Worm (Caenorhabditis elegans) whole organism, early embryonic: ENCODE data around the gene gbas-1.

ENCODE experiments used
- B0310.2 ChIP-seq: sonication (generic microtip); optimal IDR thresholded peaks from 2 replicates; lab custom pipeline; 2016; ENCODE audit warnings: mild to moderate bottlenecking, missing genetic modification characterization, missing compliant biosample characterization
- F13C5.2 ChIP-seq: sonication (generic microtip); optimal IDR thresholded peaks from 2 replicates; lab custom pipeline; 2017; ENCODE audit warnings: mild to moderate bottlenecking, missing genetic modification characterization, inconsistent platforms, missing compliant biosample characterization
- aly-1 ChIP-seq: sonication (generic microtip); optimal IDR thresholded peaks from 2 replicates; lab custom pipeline; 2016; ENCODE audit warnings: missing genetic modification characterization, missing compliant biosample characterization
- ama-1 ChIP-seq: fragments of 150-350 bp; optimal IDR thresholded peaks from 2 replicates; lab custom pipeline; 2014
- ceh-13 ChIP-seq: fragments of 200-800 bp; sonication (Bioruptor generic); optimal IDR thresholded peaks from 2 replicates; lab custom pipeline; 2018; ENCODE audit warnings: mild to moderate bottlenecking, missing genetic modification characterization, missing compliant biosample characterization
- ceh-36 ChIP-seq: sonication (generic microtip); optimal IDR thresholded peaks from 2 replicates; lab custom pipeline; 2016; ENCODE audit warnings: missing genetic modification characterization, inconsistent platforms, missing compliant biosample characterization
- ets-7 ChIP-seq: sonication (generic microtip); optimal IDR thresholded peaks from 2 replicates; lab custom pipeline; 2016; ENCODE audit warnings: missing genotype, missing genetic modification characterization, missing compliant biosample characterization
- flt-1 ChIP-seq: fragments of 200-800 bp; sonication (Bioruptor generic); IDR thresholded peaks from 2 replicates; pipeline ENCODE4 v1.3.6; 2022; ENCODE audit warnings: missing genetic modification characterization, missing compliant biosample characterization
- hmbx-1 ChIP-seq: sonication (generic microtip); optimal IDR thresholded peaks from 2 replicates; lab custom pipeline; 2016; ENCODE audit warnings: mild to moderate bottlenecking, missing genetic modification characterization, missing compliant biosample characterization
- hmg-4 ChIP-seq: fragments of 200-800 bp; sonication (Bioruptor generic); optimal IDR thresholded peaks from 2 replicates; lab custom pipeline; 2018; ENCODE audit warnings: mild to moderate bottlenecking, missing genetic modification characterization, missing compliant biosample characterization
- hnd-1 ChIP-seq: sonication (generic microtip); optimal IDR thresholded peaks from 2 replicates; lab custom pipeline; 2016; ENCODE audit warnings: missing genetic modification characterization, missing compliant biosample characterization
- pes-1 ChIP-seq: fragments of 200-800 bp; sonication (Bioruptor generic); IDR thresholded peaks from 2 replicates; pipeline ENCODE4 v1.3.6; 2022; ENCODE audit warnings: missing genetic modification reagents, missing genetic modification characterization, missing compliant biosample characterization
- scrt-1 ChIP-seq: fragments of 200-800 bp; sonication (Bioruptor generic); IDR thresholded peaks from 2 replicates; pipeline ENCODE4 v1.3.6; 2022; ENCODE audit warnings: missing genetic modification characterization, missing compliant biosample characterization
- sea-1 ChIP-seq: fragments of 200-800 bp; sonication (Bioruptor generic); conservative IDR thresholded peaks from 2 replicates; pipeline ENCODE4 v1.3.6; 2022; ENCODE audit warnings: missing genetic modification characterization, missing compliant biosample characterization
- tbx-11 ChIP-seq: fragments of 200-800 bp; sonication (Bioruptor generic); IDR thresholded peaks from 2 replicates; pipeline ENCODE4 v1.3.6; 2022; ENCODE audit warnings: missing genetic modification characterization, missing compliant biosample characterization
- tbx-37 ChIP-seq: fragments of 200-800 bp; sonication (Bioruptor generic); conservative IDR thresholded peaks from 2 replicates; pipeline ENCODE4 v1.3.6; 2022; ENCODE audit warnings: missing genetic modification reagents, missing genetic modification characterization, missing compliant biosample characterization
- tra-4 ChIP-seq: sonication (generic microtip); optimal IDR thresholded peaks from 2 replicates; lab custom pipeline; 2017; ENCODE audit warnings: missing genetic modification characterization, missing compliant biosample characterization

gbas-1 gene

DNA sequence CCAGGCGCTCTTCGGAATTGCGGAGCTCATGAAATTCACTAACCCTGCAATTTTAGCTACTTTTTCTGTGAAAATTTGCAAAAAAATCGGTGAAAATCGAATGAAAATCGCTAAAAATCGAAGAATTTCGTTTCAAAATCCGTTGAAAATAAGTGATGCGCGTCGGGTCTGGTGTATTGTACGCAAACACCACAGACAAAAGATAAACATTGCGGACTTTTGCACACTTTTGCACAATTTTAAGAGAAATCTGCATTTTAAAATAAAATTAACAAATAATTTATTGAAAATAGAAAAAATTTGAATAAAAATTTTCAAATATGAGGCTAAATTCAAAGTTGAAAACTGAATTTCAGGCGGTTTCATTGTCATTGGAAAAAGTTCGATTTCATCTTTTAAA, 25.6 kb upstream of the gbas-1 start, which contains the start of gene F53G2.12:
Gene F53G2.12 (minus strand): TSS at position 44 of the 400 bp plus-strand sequence.
- TF ChIP-seq ets-7 = no peak
- TF ChIP-seq F13C5.2 = no peak
- TF ChIP-seq aly-1 (tag; lab: Kevin White, UChicago) = no peak

DNA sequence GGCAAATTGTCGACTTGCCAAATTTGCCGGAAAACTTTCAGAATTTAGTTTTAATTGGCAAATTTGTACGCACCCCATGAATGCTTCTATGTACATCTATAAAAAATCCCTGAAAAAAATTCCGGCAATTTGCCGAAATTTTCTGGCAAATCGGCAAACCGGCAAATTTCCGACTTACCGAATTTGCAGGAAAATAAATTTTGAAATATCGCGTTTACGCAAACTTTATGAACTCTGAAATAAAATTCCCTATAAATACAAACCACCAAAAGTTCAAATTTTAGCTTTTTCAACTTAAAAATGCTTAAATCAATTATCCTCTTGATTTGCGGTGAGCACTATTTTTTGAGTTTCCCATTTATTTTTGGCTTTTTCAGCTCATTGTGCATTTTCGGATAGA, 24.6 kb upstream of the gbas-1 start, which contains the start of gene F53G2.3:
Gene F53G2.3 (plus strand): TSS at position 301 of the 400 bp plus-strand sequence.
- no peak for TF ChIP-seq ama-1 (lab: Kevin White, UChicago)
- no peak for TF ChIP-seq aly-1 (tag; lab: Kevin White, UChicago)
- TF ChIP-seq scrt-1 (GFP tag; lab: Robert Waterston, UW) = no peak
- TF ChIP-seq hmg-4 (GFP tag; lab: Kevin White, UChicago) = no peak
- TF ChIP-seq pes-1 = no peak
- no peak for TF ChIP-seq F13C5.2
- TF ChIP-seq hmbx-1 = no peak
- TF ChIP-seq hnd-1 (tag; lab: Kevin White, UChicago) = no peak
- TF ChIP-seq tra-4 = no peak
- no peak for TF ChIP-seq B0310.2
- TF ChIP-seq tbx-11 (GFP tag; lab: Robert Waterston, UW) = no peak
- no peak for TF ChIP-seq sea-1
- TF ChIP-seq ceh-36 (tag; lab: Kevin White, UChicago) = no peak
- no peak for TF ChIP-seq tbx-37 (GFP tag; lab: Robert Waterston, UW)
- no peak for TF ChIP-seq ets-7
- no peak for TF ChIP-seq ceh-13 (GFP tag; lab: Kevin White, UChicago)
- TF ChIP-seq flt-1 (GFP tag; lab: Robert Waterston, UW) = no peak

DNA sequence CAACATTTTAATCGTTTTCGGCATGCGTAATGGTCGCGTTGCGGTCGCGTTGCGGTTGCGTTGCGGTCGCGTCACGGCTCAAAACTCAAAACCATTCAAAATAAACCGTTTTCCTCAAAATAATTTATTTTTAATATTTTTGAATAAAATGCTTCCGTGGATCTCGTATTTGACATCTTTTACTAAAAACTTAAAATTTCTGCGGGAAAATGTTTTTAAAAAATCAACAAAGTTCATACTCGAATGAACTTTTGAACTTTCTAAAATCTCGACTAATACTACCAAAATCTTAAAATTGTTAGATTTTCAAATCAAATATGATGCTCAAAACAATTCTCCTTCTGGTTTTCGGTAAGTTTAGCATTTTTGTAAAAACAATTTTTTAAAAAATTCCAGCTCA, 23.1 kb upstream of the gbas-1 start, which contains the start of gene F53G2.2:
Gene F53G2.2 (plus strand): TSS at position 301 of the 400 bp plus-strand sequence.
- TF ChIP-seq aly-1 (tag; lab: Kevin White, UChicago) (no peak), flt-1 (GFP tag; lab: Robert Waterston, UW) (no peak), tra-4 (no peak), ceh-36 (tag; lab: Kevin White, UChicago) (no peak), ets-7 (no peak), ama-1 (lab: Kevin White, UChicago) (no peak), hmg-4 (GFP tag; lab: Kevin White, UChicago) (no peak), hnd-1 (tag; lab: Kevin White, UChicago) (no peak), ceh-13 (GFP tag; lab: Kevin White, UChicago) (no peak), F13C5.2 (no peak), scrt-1 (GFP tag; lab: Robert Waterston, UW) (no peak), hmbx-1 (no peak), tbx-37 (GFP tag; lab: Robert Waterston, UW) (no peak), tbx-11 (GFP tag; lab: Robert Waterston, UW) (no peak), pes-1 (no peak)

DNA sequence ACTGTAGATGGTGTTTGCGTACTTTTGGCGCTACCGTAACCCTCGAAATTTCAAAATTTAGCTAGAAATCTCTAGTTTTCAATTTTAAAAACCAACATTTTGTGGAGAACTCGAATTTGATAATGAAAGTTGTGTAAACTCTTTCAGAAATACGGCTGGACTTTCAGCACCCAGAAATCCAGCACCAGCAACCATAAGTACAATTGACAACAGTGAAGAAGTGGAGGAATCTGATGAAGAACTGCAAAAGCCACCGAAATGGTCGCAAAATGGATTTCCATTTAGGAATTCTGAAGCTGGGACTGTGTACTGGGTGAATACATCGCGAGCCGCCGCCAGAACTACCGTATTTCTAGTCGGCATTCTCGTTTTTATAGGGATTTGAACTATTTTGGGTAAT, 21.2 kb upstream of the gbas-1 start, which contains the start of gene F53G2.13:
Gene F53G2.13 (plus strand): TSS at position 301 of the 400 bp plus-strand sequence.
- TF ChIP-seq ama-1 (lab: Kevin White, UChicago) = no peak

DNA sequence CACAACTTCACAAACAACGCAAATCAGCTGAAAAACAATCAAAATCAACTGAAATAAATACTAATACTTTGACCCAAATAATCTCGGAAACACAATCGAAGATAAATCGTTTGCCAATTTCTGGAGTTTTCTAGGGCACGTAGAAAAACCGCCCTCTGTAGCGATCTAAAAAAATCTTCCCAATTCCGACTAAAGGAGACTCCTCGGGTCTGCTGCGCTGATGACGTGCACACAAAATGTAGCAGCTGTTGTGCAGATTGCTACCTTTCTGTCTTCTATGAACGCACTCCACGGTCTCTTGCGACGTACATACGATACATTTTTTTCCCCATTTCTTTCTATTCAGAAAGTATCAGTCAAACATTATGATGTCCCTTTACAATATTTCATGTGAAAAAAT, 16.3 kb upstream of the gbas-1 start, which contains the start of gene F53G2.1:
Gene F53G2.1 (plus strand): TSS at position 301 of the 400 bp plus-strand sequence.
- no peak for TF ChIP-seq F13C5.2
- TF ChIP-seq tbx-37 (GFP tag; lab: Robert Waterston, UW) = no peak
- TF ChIP-seq ets-7 = no peak
- TF ChIP-seq tra-4 = no peak
- TF ChIP-seq hmbx-1 = no peak
- no peak for TF ChIP-seq sea-1
- TF ChIP-seq aly-1 (tag; lab: Kevin White, UChicago) = no peak
- TF ChIP-seq ceh-13 (GFP tag; lab: Kevin White, UChicago) = no peak
- no peak for TF ChIP-seq ceh-36 (tag; lab: Kevin White, UChicago)
- no peak for TF ChIP-seq pes-1
- no peak for TF ChIP-seq hnd-1 (tag; lab: Kevin White, UChicago)
- TF ChIP-seq scrt-1 (GFP tag; lab: Robert Waterston, UW) = no peak
- TF ChIP-seq B0310.2 = no peak
- TF ChIP-seq hmg-4 (GFP tag; lab: Kevin White, UChicago) = no peak
- no peak for TF ChIP-seq ama-1 (lab: Kevin White, UChicago)
- no peak for TF ChIP-seq tbx-11 (GFP tag; lab: Robert Waterston, UW)
- TF ChIP-seq flt-1 (GFP tag; lab: Robert Waterston, UW) = no peak

DNA sequence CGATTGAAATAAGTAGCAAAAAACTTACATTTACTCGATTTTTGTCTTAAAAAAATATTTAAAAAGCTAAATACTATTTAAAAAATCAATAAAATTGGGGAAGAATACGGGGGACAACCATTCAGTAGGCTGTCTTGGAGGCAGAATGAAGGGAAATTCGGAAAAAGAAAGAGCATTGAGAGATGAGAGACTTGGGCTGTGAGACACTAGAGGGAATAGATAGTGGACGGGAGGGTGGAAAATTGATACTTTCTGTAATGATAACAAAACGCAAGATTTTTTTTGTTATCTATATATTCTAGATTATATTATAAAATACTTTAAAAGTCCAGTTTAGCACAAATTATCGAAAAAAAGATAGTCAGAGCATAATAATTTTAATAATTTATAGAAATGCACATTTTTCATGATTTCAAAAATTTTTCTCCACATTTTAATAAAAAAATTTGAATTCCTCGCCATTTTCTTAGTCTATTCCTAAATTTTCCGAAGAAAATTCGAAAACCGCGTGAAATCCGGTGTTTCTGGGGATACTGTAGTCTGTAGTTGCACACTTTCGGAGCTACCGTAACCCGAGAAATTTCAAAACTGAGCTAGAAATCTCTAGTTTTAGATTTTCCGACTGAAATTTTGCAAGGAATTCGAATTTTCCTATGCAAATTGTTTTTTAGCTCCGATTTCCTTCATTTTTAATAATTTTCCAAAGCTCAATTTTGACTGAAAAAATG, 811 bp upstream of the gbas-1 start:
- TF ChIP-seq tra-4 (no peak), hnd-1 (tag; lab: Kevin White, UChicago) (no peak), ets-7 (no peak), hmg-4 (GFP tag; lab: Kevin White, UChicago) (no peak), ama-1 (lab: Kevin White, UChicago) (no peak), tbx-37 (GFP tag; lab: Robert Waterston, UW) (no peak), flt-1 (GFP tag; lab: Robert Waterston, UW) (no peak), ceh-36 (tag; lab: Kevin White, UChicago) (no peak), sea-1 (no peak), scrt-1 (GFP tag; lab: Robert Waterston, UW) (no peak), B0310.2 (no peak), pes-1 (no peak), ceh-13 (GFP tag; lab: Kevin White, UChicago) (no peak), hmbx-1 (no peak)

DNA sequence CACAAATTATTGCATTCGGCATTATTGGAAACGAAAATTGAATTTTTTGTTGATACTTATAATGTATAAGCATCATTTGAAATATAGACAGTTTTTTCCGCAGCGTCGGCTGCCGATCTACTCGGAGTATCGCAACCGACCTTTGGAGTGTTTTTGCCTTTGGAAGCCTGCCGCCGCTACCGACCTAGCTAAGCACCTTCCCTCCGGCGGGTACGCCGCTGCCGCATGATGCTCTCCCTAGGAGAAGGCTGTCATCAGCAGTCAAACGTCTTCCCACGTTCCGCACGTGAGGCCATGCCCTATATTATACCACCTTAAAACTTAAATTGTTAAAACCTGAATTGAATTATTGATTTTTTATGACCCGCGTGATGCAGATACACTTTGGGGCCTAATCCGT, 13.8 kb downstream of the gbas-1 start:
- TF ChIP-seq hmbx-1 (no peak), tbx-11 (GFP tag; lab: Robert Waterston, UW) (no peak), ama-1 (lab: Kevin White, UChicago) (no peak)

DNA sequence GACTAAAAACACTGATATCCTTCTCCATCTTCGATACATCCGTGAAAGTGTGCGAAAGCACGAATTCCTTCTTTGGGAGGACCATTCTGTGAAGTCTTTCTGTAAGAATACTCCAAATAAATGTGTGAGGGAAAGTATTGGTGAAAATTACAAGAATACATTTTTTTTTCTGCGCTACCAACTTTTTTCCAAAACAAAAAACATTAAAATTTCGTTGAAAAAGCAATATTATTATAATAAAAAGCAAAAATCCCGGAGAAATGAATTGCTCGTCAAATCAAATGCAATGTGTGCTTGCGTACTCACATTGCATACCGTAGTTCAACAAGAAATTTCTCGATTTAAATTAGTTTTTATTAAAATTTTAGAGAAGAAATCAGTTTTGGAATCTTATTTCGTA, 17.3 kb downstream of the gbas-1 start, which contains the start of gene bath-13:
Gene bath-13 (minus strand): TSS at position 101 of the 400 bp plus-strand sequence.
- TF ChIP-seq hmg-4 (GFP tag; lab: Kevin White, UChicago) (no peak), F13C5.2 (no peak), hnd-1 (tag; lab: Kevin White, UChicago) (no peak), aly-1 (tag; lab: Kevin White, UChicago) (no peak), ets-7 (no peak), pes-1 (no peak), ceh-36 (tag; lab: Kevin White, UChicago) (no peak), hmbx-1 (no peak), scrt-1 (GFP tag; lab: Robert Waterston, UW) (no peak), flt-1 (GFP tag; lab: Robert Waterston, UW) (no peak), ama-1 (lab: Kevin White, UChicago) (no peak), ceh-13 (GFP tag; lab: Kevin White, UChicago) (no peak), B0310.2 (no peak), tra-4 (no peak)
